Fruit fly (Drosophila melanogaster) whole organism, embryonic: Measurements from ENCODE around the gene CG42579.

ENCODE experiments used
- Awh ChIP-seq: fragments of 200-800 bp; sonication (Bioruptor generic); IDR thresholded peaks from 2 replicates; pipeline ENCODE4, ENCODE4 v1.3.6; 2022; ENCODE audit warnings: missing biosample characterization, missing genetic modification characterization
- Bdp1 ChIP-seq: fragments of 200-800 bp; sonication (Bioruptor generic); optimal IDR thresholded peaks from 3 replicates; lab custom pipeline; 2016; ENCODE audit warnings: missing biosample characterization, missing genetic modification characterization
- CG10267 ChIP-seq: fragments of 200-800 bp; sonication (Bioruptor generic); optimal IDR thresholded peaks from 2 replicates; lab custom pipeline; 2018; ENCODE audit warnings: missing biosample characterization, mild to moderate bottlenecking, missing genetic modification characterization, moderate library complexity
- CG10654 ChIP-seq: fragments of 200-800 bp; sonication (Bioruptor generic); optimal IDR thresholded peaks from 2 replicates; lab custom pipeline; 2016; ENCODE audit warnings: missing biosample characterization, missing genetic modification characterization
- CG10959 ChIP-seq: fragments of 200-800 bp; sonication (Bioruptor generic); IDR thresholded peaks from 2 replicates; pipeline ENCODE4 v1.3.6; 2022; ENCODE audit warnings: missing biosample characterization, missing genetic modification characterization
- CG11456 ChIP-seq: fragments of 200-800 bp; sonication (Bioruptor generic); IDR thresholded peaks from 3 replicates; pipeline ENCODE4 v1.3.6; 2022; ENCODE audit warnings: missing biosample characterization, missing genetic modification characterization
- CG11696 ChIP-seq: fragments of 200-800 bp; sonication (Bioruptor generic); IDR thresholded peaks from 2 replicates; pipeline ENCODE4 v1.3.6; 2022; ENCODE audit warnings: missing biosample characterization, missing genetic modification characterization
- CG12236 ChIP-seq: fragments of 200-800 bp; sonication (Bioruptor generic); optimal IDR thresholded peaks from 2 replicates; lab custom pipeline; 2016; ENCODE audit warnings: missing biosample characterization, missing genetic modification characterization
- CG12744 ChIP-seq: fragments of 200-800 bp; sonication (Bioruptor generic); optimal IDR thresholded peaks from 2 replicates; lab custom pipeline; 2016; ENCODE audit warnings: missing biosample characterization, missing genetic modification characterization
- CG14667 ChIP-seq: fragments of 200-800 bp; sonication (Bioruptor generic); IDR thresholded peaks from 2 replicates; pipeline ENCODE4 v1.3.6; 2022; ENCODE audit warnings: missing biosample characterization, missing genetic modification characterization
- CG15696 ChIP-seq: fragments of 200-800 bp; sonication (Bioruptor generic); optimal IDR thresholded peaks from 2 replicates; lab custom pipeline; 2019; ENCODE audit warnings: missing biosample characterization, mild to moderate bottlenecking, missing genetic modification characterization, moderate library complexity
- CG1832 ChIP-seq: fragments of 200-800 bp; sonication (Bioruptor generic); optimal IDR thresholded peaks from 2 replicates; lab custom pipeline; 2017; ENCODE audit warnings: missing biosample characterization, mild to moderate bottlenecking, missing genetic modification characterization, inconsistent platforms
- CG32767 ChIP-seq: fragments of 200-800 bp; sonication (Bioruptor generic); IDR thresholded peaks from 2 replicates; pipeline ENCODE4 v1.3.6; 2022; ENCODE audit warnings: missing biosample characterization, missing genetic modification characterization
- CG3281 ChIP-seq: fragments of 200-800 bp; sonication (Bioruptor generic); optimal IDR thresholded peaks from 3 replicates; lab custom pipeline; 2017; ENCODE audit warnings: missing biosample characterization, mild to moderate bottlenecking, missing genetic modification characterization
- CG4820 ChIP-seq: fragments of 200-800 bp; sonication (Bioruptor generic); optimal IDR thresholded peaks from 3 replicates; lab custom pipeline; 2016; ENCODE audit warnings: missing biosample characterization, missing genetic modification characterization
- CG6813 ChIP-seq: fragments of 200-800 bp; sonication (Bioruptor generic); optimal IDR thresholded peaks from 2 replicates; lab custom pipeline; 2017; ENCODE audit warnings: missing biosample characterization, missing genetic modification characterization, mild to moderate bottlenecking, moderate library complexity, missing genetic modification reagents
- CG7839 ChIP-seq: fragments of 200-800 bp; sonication (Bioruptor generic); optimal IDR thresholded peaks from 3 replicates; lab custom pipeline; 2018; ENCODE audit warnings: missing biosample characterization, mild to moderate bottlenecking, missing genetic modification characterization, moderate library complexity
- CG7987 ChIP-seq: fragments of 200-800 bp; sonication (Bioruptor generic); optimal IDR thresholded peaks from 2 replicates; lab custom pipeline; 2018; ENCODE audit warnings: missing biosample characterization, mild to moderate bottlenecking, missing genetic modification characterization, moderate library complexity
- CG8290 ChIP-seq, 3 experiments: fragments of 200-800 bp; sonication (Bioruptor generic); optimal IDR thresholded peaks; 2 replicates each; lab custom pipeline; 2016 to 2019; ENCODE audit warnings: missing biosample characterization in 3 of 3, missing genetic modification characterization in 3 of 3, mild to moderate bottlenecking in 2 of 3, moderate library complexity in 1 of 3
- CG9932 ChIP-seq: fragments of 200-800 bp; sonication (Bioruptor generic); IDR thresholded peaks from 2 replicates; pipeline ENCODE4 v1.3.6; 2022; ENCODE audit warnings: missing biosample characterization, missing genetic modification characterization
- Dbx ChIP-seq: fragments of 200-800 bp; sonication (Bioruptor generic); IDR thresholded peaks from 3 replicates; pipeline ENCODE4 v1.3.6; 2022; ENCODE audit warnings: missing biosample characterization, missing genetic modification characterization
- Gsc ChIP-seq: fragments of 200-800 bp; sonication (Bioruptor generic); IDR thresholded peaks from 2 replicates; pipeline ENCODE4 v1.3.6; 2022; ENCODE audit warnings: missing biosample characterization, missing genetic modification characterization
- Gug ChIP-seq: fragments of 200-800 bp; sonication (Bioruptor generic); IDR thresholded peaks from 4 replicates; pipeline ENCODE4 v1.3.6; 2022; ENCODE audit warnings: missing biosample characterization, missing genetic modification characterization
- HLH4C ChIP-seq: fragments of 200-800 bp; sonication (Bioruptor generic); IDR thresholded peaks from 3 replicates; pipeline ENCODE4 v1.3.6; 2022; ENCODE audit warnings: missing biosample characterization, missing genetic modification characterization; ENCODE audit not compliant: partially characterized antibody
- Hand ChIP-seq: fragments of 200-800 bp; sonication (Bioruptor generic); optimal IDR thresholded peaks from 2 replicates; lab custom pipeline; 2017; ENCODE audit warnings: mild to moderate bottlenecking, missing biosample characterization, missing genetic modification reagents, missing genetic modification characterization
- Hsf ChIP-seq: fragments of 200-800 bp; sonication (Bioruptor generic); optimal IDR thresholded peaks from 3 replicates; lab custom pipeline; 2016; ENCODE audit warnings: missing biosample characterization, missing genetic modification characterization
- Kr ChIP-seq: fragments of 200-800 bp; sonication (Bioruptor generic); optimal IDR thresholded peaks from 2 replicates; lab custom pipeline; 2017; ENCODE audit warnings: missing biosample characterization, mild to moderate bottlenecking, missing genetic modification characterization
- Lhr ChIP-seq: fragments of 200-800 bp; sonication (Bioruptor generic); optimal IDR thresholded peaks from 3 replicates; lab custom pipeline; 2017; ENCODE audit warnings: mild to moderate bottlenecking, missing biosample characterization, missing genetic modification reagents, missing genetic modification characterization
- Max ChIP-seq: fragments of 200-800 bp; sonication (Bioruptor generic); optimal IDR thresholded peaks from 2 replicates; lab custom pipeline; 2016; ENCODE audit warnings: missing biosample characterization, mild to moderate bottlenecking, missing genetic modification characterization
- Mes4 ChIP-seq: fragments of 200-800 bp; sonication (Bioruptor generic); optimal IDR thresholded peaks from 2 replicates; lab custom pipeline; 2016; ENCODE audit warnings: missing biosample characterization, missing genetic modification characterization
- NC2β ChIP-seq: fragments of 200-800 bp; sonication (Bioruptor generic); optimal IDR thresholded peaks from 2 replicates; lab custom pipeline; 2016; ENCODE audit warnings: missing biosample characterization, missing genetic modification characterization
- Rx ChIP-seq: fragments of 200-800 bp; sonication (Bioruptor generic); IDR thresholded peaks from 2 replicates; pipeline ENCODE4 v1.3.6; 2022; ENCODE audit warnings: missing biosample characterization, missing genetic modification characterization
- Sin3A ChIP-seq: fragments of >200 bp; optimal IDR thresholded peaks from 2 replicates; lab custom pipeline; 2018
- Sry-β ChIP-seq: fragments of 200-800 bp; sonication (Bioruptor generic); optimal IDR thresholded peaks from 2 replicates; lab custom pipeline; 2018; ENCODE audit warnings: missing biosample characterization, mild to moderate bottlenecking, missing genetic modification characterization, moderate library complexity
- Trl ChIP-seq, 3 experiments: fragments of >200 bp in 2 of 3; fragments of 200-800 bp in 1 of 3; sonication (Bioruptor generic) in 1 of 3; optimal IDR thresholded peaks; 2 replicates in 1 of 3; 3 replicates in 2 of 3; lab custom pipeline; 2016 to 2017; ENCODE audit warnings: missing biosample characterization in 1 of 3, missing genetic modification characterization in 1 of 3
- Usf ChIP-seq: fragments of 200-800 bp; sonication (Bioruptor generic); optimal IDR thresholded peaks from 2 replicates; lab custom pipeline; 2017; ENCODE audit warnings: missing genotype, missing biosample characterization, missing genetic modification characterization
- cg ChIP-seq: fragments of 200-800 bp; sonication (Bioruptor generic); optimal IDR thresholded peaks from 3 replicates; lab custom pipeline; 2019; ENCODE audit warnings: missing biosample characterization, mild to moderate bottlenecking, missing genetic modification characterization, moderate library complexity
- chif ChIP-seq, 2 experiments: fragments of 200-800 bp; sonication (Bioruptor generic); optimal IDR thresholded peaks; 3 replicates each; lab custom pipeline; 2016; ENCODE audit warnings: missing biosample characterization in 2 of 2, missing genetic modification characterization in 2 of 2
- dmrt99B ChIP-seq: fragments of 200-800 bp; sonication (Bioruptor generic); optimal IDR thresholded peaks from 2 replicates; lab custom pipeline; 2018; ENCODE audit warnings: missing biosample characterization, mild to moderate bottlenecking, missing genetic modification characterization, moderate library complexity
- gce ChIP-seq: fragments of 200-800 bp; sonication (Bioruptor generic); IDR thresholded peaks from 3 replicates; pipeline ENCODE4 v1.3.6; 2022; ENCODE audit warnings: missing biosample characterization, missing genetic modification characterization
- inv ChIP-seq: fragments of 200-800 bp; sonication (Bioruptor generic); IDR thresholded peaks from 2 replicates; pipeline ENCODE4 v1.3.6; 2022; ENCODE audit warnings: missing biosample characterization, missing genetic modification characterization; ENCODE audit not compliant: partially characterized antibody
- lov ChIP-seq, 2 experiments: fragments of 200-800 bp in 1 of 2; fragments of >200 bp in 1 of 2; sonication (Bioruptor generic) in 1 of 2; IDR thresholded peaks in 1 of 2; optimal IDR thresholded peaks in 1 of 2; 2 replicates in 1 of 2; 3 replicates in 1 of 2; pipeline versions ENCODE4 v1.3.6 to Lab custom; 2017 to 2022; ENCODE audit warnings: missing biosample characterization in 1 of 2, missing genetic modification characterization in 1 of 2
- maf-S ChIP-seq: fragments of 200-800 bp; sonication (Bioruptor generic); optimal IDR thresholded peaks from 2 replicates; lab custom pipeline; 2016; ENCODE audit warnings: missing biosample characterization, missing genetic modification characterization
- pnt ChIP-seq: fragments of 200-800 bp; sonication (Bioruptor generic); optimal IDR thresholded peaks from 3 replicates; lab custom pipeline; 2016; ENCODE audit warnings: missing biosample characterization, missing genetic modification characterization
- ro ChIP-seq: fragments of 200-800 bp; sonication (Bioruptor generic); IDR thresholded peaks from 2 replicates; pipeline ENCODE4 v1.3.6; 2022; ENCODE audit warnings: missing biosample characterization, missing genetic modification characterization
- sens ChIP-seq: fragments of 200-800 bp; sonication (Bioruptor generic); peaks from one replicate; lab custom pipeline; 2016; ENCODE audit warnings: missing biosample characterization, missing genetic modification characterization
- sim ChIP-seq: fragments of 200-800 bp; sonication (Bioruptor generic); IDR thresholded peaks from 2 replicates; pipeline ENCODE4 v1.3.6; 2022; ENCODE audit warnings: missing biosample characterization, missing genetic modification characterization
- tgo ChIP-seq: fragments of 200-800 bp; sonication (Bioruptor generic); IDR thresholded peaks from 3 replicates; pipeline ENCODE4 v1.3.6; 2022; ENCODE audit warnings: missing biosample characterization, missing genetic modification characterization
- trem ChIP-seq: fragments of 200-800 bp; optimal IDR thresholded peaks from 3 replicates; lab custom pipeline; 2019; ENCODE audit warnings: missing biosample characterization, mild to moderate bottlenecking, missing genetic modification characterization, moderate library complexity
- trh ChIP-seq: fragments of 200-800 bp; sonication (Bioruptor generic); optimal IDR thresholded peaks from 2 replicates; lab custom pipeline; 2016; ENCODE audit warnings: missing biosample characterization, missing genetic modification characterization
- vvl ChIP-seq: fragments of 200-800 bp; sonication (Bioruptor generic); IDR thresholded peaks from 2 replicates; pipeline ENCODE4 v1.3.6; 2022; ENCODE audit warnings: missing biosample characterization, missing genetic modification characterization

CG42579 gene

DNA sequence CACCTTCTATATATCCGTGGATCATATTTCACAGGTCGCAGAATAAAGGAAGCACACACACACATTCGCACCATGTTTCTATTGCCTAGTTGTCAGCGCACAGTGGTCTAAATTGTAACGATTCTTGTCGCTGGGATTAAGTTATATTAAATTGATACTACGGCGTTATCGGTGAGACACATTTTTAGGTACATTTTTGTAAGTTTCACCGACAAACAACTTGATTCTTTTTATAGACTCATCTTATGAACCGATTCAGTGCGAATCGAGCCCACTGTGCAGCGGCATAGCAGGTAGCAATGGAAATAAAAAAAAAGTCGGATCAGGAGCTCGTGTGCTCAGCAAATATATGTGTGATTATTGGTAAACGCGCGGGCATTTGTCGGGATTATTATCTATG is 47.0 kb upstream of the CG42579 start (continued):
- TF ChIP-seq CG4820 (GFP tag; lab: Kevin White, UChicago) (peak; percentile 69), pnt (GFP tag; lab: Kevin White, UChicago) (no peak), NC2β (peak; percentile 69), CG10654 (GFP tag; lab: Kevin White, UChicago) (peak; percentile 70), Kr (GFP tag; lab: Kevin White, UChicago) (no peak), CG12236 (GFP tag; lab: Kevin White, UChicago) (peak; percentile 58), Usf (GFP tag; lab: Kevin White, UChicago) (peak; percentile 16), Hand (GFP tag; lab: Kevin White, UChicago) (no peak), Sry-β (GFP tag; lab: Kevin White, UChicago) (no peak), dmrt99B (tag; lab: Kevin White, UChicago) (peak; percentile 76), CG10959 (GFP tag; lab: Robert Waterston, UW) (peak; percentile 66), Max (GFP tag; lab: Kevin White, UChicago) (peak; percentile 41), chif (GFP tag; optimal IDR thresholded peaks at IDR 0.05; lab: Kevin White, UChicago) (peak; percentile 72 to 80), CG11696 (GFP tag; lab: Robert Waterston, UW) (peak; percentile 54), Lhr (GFP tag; lab: Kevin White, UChicago) (no peak), CG10267 (tag; lab: Kevin White, UChicago) (no peak), Mes4 (GFP tag; lab: Kevin White, UChicago) (peak; percentile 61), CG7987 (GFP tag; lab: Kevin White, UChicago) (no peak), Awh (peak; percentile 69), inv (no peak), Gug (no peak), maf-S (GFP tag; lab: Kevin White, UChicago) (peak; percentile 67), sim (GFP tag; lab: Robert Waterston, UW) (0 out of 2 replicates have a peak, but pooled peaks have one; percentile 10), CG15696 (tag; lab: Kevin White, UChicago) (peak; percentile 35), CG14667 (GFP tag; lab: Robert Waterston, UW) (0 out of 2 replicates have a peak, but pooled peaks have one; percentile 10), Bdp1 (GFP tag; lab: Kevin White, UChicago) (peak; percentile 65), CG3281 (GFP tag; lab: Kevin White, UChicago) (no peak), gce (0 out of 3 replicates have a peak, but pooled peaks have one; percentile 55), CG9932 (GFP tag; lab: Robert Waterston, UW) (peak; percentile 61), Trl (optimal IDR thresholded peaks at IDR 0.05; lab: Kevin White, UChicago) (no peak), Trl (GFP tag; optimal IDR thresholded peaks at IDR 0.05; lab: Kevin White, UChicago) (peak; percentile 21), CG1832 (GFP tag; lab: Kevin White, UChicago) (no peak), HLH4C (GFP tag; lab: Robert Waterston, UW) (no peak), trem (tag; lab: Kevin White, UChicago) (peak; percentile 34), trh (GFP tag; lab: Kevin White, UChicago) (peak; percentile 36), tgo (peak; percentile 29; the same call in 2 of the 3 replicates)

DNA sequence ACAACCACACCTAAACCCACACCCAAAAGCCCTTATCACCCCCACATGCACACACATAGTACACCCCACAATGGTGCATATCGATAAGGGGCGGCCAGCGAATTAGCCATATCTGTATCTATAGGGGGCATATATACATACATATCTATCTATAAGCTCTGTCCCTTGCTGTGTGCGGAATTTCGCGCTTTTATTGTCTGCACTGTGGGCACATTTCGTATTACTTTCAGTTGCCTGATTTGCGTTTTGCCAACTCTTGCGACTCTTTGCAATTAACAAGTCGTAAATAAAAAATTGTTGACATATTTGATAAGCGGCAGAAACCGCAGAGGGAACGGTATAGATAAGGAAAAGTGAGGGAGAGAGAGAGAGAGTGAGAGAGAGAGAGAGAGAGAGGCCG is 46.0 kb upstream of the CG42579 start:
- TF ChIP-seq cg (GFP tag; lab: Kevin White, UChicago): peak; percentile 30
- TF ChIP-seq vvl (GFP tag; lab: Robert Waterston, UW): no peak
- no peak for TF ChIP-seq Gsc (GFP tag; lab: Robert Waterston, UW)
- TF ChIP-seq CG32767 (GFP tag; lab: Robert Waterston, UW): no peak
- no peak for TF ChIP-seq Rx (GFP tag; lab: Robert Waterston, UW)
- TF ChIP-seq sens (GFP tag; lab: Kevin White, UChicago): peak; percentile 6
- no peak for TF ChIP-seq CG11456 (GFP tag; lab: Robert Waterston, UW)
- no peak for TF ChIP-seq dmrt99B (tag; lab: Kevin White, UChicago)
- no peak for TF ChIP-seq CG12744 (GFP tag; lab: Kevin White, UChicago)
- no peak for TF ChIP-seq Dbx (GFP tag; lab: Robert Waterston, UW)
- no peak for TF ChIP-seq Sin3A
- TF ChIP-seq lov (optimal IDR thresholded peaks at IDR 0.05; lab: Kevin White, UChicago): no peak
- no peak for TF ChIP-seq lov (GFP tag; IDR thresholded peaks at IDR 0.05; lab: Robert Waterston, UW)
- no peak for TF ChIP-seq CG7987 (GFP tag; lab: Kevin White, UChicago)
- no peak for TF ChIP-seq CG15696 (tag; lab: Kevin White, UChicago)
- TF ChIP-seq CG6813: no peak
- no peak for TF ChIP-seq CG7839 (tag; lab: Kevin White, UChicago)
- no peak for TF ChIP-seq Hsf (GFP tag; lab: Kevin White, UChicago)
- no peak for TF ChIP-seq ro (GFP tag; lab: Robert Waterston, UW)
- no peak for TF ChIP-seq CG8290 (GFP tag; optimal IDR thresholded peaks at IDR 0.05; lab: Kevin White, UChicago)
- peak in 1 of 2 experiments; percentile 29 for TF ChIP-seq CG8290 (tag; optimal IDR thresholded peaks at IDR 0.05; lab: Kevin White, UChicago)
